1 fruit fly cellular context compared by ENCODE assay signal in genomic region chr3L:18789203-18790018, dm6.
A peak's percentile ranks its signal among the peaks of the same experiment; 100 is the strongest.
TF ChIP-seq lines count a peak whose summit lies in the region.

No protein-coding gene starts in this region.

TF ChIP-seq in whole organism, embryonic, 481 proteins besides CTCF, POLR2A, EP300 and RAD21 (continued from another document and continues in another):
- TF ChIP-seq CG30431 (GFP tag; optimal IDR thresholded peaks at IDR 0.05; lab: Kevin White, UChicago): no peak
- TF ChIP-seq NC2β (GFP tag; optimal IDR thresholded peaks at IDR 0.05; lab: Kevin White, UChicago): no peak
- TF ChIP-seq Lhr (GFP tag; optimal IDR thresholded peaks at IDR 0.05; lab: Kevin White, UChicago): no peak
- TF ChIP-seq Oaz (GFP tag; IDR thresholded peaks at IDR 0.05; lab: Robert Waterston, UW): peak; percentile 33; the same call in 1 of the 2 replicates
- TF ChIP-seq CG12391 (tag; optimal IDR thresholded peaks at IDR 0.05; lab: Kevin White, UChicago): peak; percentile 31
- TF ChIP-seq jumu (GFP tag; optimal IDR thresholded peaks at IDR 0.05; lab: Kevin White, UChicago): no peak
- peak; percentile 99 for TF ChIP-seq ftz-f1 (GFP tag; optimal IDR thresholded peaks at IDR 0.05; lab: Kevin White, UChicago)
- peak; percentile 22 for TF ChIP-seq her (GFP tag; optimal IDR thresholded peaks at IDR 0.05; lab: Kevin White, UChicago)
- no peak for TF ChIP-seq ro (GFP tag; IDR thresholded peaks at IDR 0.05; lab: Robert Waterston, UW)
- TF ChIP-seq CG7839 (tag; optimal IDR thresholded peaks at IDR 0.05; lab: Kevin White, UChicago): peak; percentile 18
- TF ChIP-seq CG18476 (GFP tag; optimal IDR thresholded peaks at IDR 0.05; lab: Kevin White, UChicago): peak; percentile 34
- no peak for TF ChIP-seq CG10979 (tag; optimal IDR thresholded peaks at IDR 0.05; lab: Kevin White, UChicago)
- peak in 1 of 2 experiments; percentile 62 for TF ChIP-seq Eip74EF (GFP tag; optimal IDR thresholded peaks at IDR 0.05; lab: Kevin White, UChicago)
- TF ChIP-seq oc (tag; optimal IDR thresholded peaks at IDR 0.05; lab: Kevin White, UChicago): peak; percentile 68
- TF ChIP-seq gcm (GFP tag; optimal IDR thresholded peaks at IDR 0.05; lab: Kevin White, UChicago): no peak
- TF ChIP-seq ewg (GFP tag; optimal IDR thresholded peaks at IDR 0.05; lab: Kevin White, UChicago): peak; percentile 50
- TF ChIP-seq sisA (GFP tag; IDR thresholded peaks at IDR 0.05; lab: Robert Waterston, UW): no peak
- peak; percentile 8 for TF ChIP-seq fd96Cb (tag; optimal IDR thresholded peaks at IDR 0.05; lab: Kevin White, UChicago)
- no peak for TF ChIP-seq yki (optimal IDR thresholded peaks at IDR 0.05; lab: Kevin White, UChicago)
- TF ChIP-seq CG11085 (GFP tag; IDR thresholded peaks at IDR 0.05; lab: Robert Waterston, UW): no peak
- peak; percentile 73 for TF ChIP-seq Hmr (GFP tag; optimal IDR thresholded peaks at IDR 0.05; lab: Kevin White, UChicago)
- peak; percentile 36; the same call in 1 of the 2 replicates for TF ChIP-seq CG3847 (GFP tag; IDR thresholded peaks at IDR 0.05; lab: Robert Waterston, UW)
- no peak for TF ChIP-seq CG16815 (GFP tag; optimal IDR thresholded peaks at IDR 0.05; lab: Kevin White, UChicago)
- no peak for TF ChIP-seq CG17612 (GFP tag; IDR thresholded peaks at IDR 0.05; lab: Robert Waterston, UW)
- peak; percentile 50; the same call in 1 of the 2 replicates for TF ChIP-seq CG16779 (GFP tag; IDR thresholded peaks at IDR 0.05; lab: Robert Waterston, UW)
- TF ChIP-seq CG12236 (GFP tag; optimal IDR thresholded peaks at IDR 0.05; lab: Kevin White, UChicago): no peak
- no peak; the same call in 3 of the 4 replicates for TF ChIP-seq Gug (GFP tag; IDR thresholded peaks at IDR 0.05; lab: Robert Waterston, UW)
- peak; percentile 26; the same call in 1 of the 2 replicates for TF ChIP-seq CG32767 (GFP tag; IDR thresholded peaks at IDR 0.05; lab: Robert Waterston, UW)
- no peak for TF ChIP-seq CG8388 (GFP tag; optimal IDR thresholded peaks at IDR 0.05; lab: Kevin White, UChicago)
- TF ChIP-seq CG14667 (GFP tag; IDR thresholded peaks at IDR 0.05; lab: Robert Waterston, UW): no peak
- peak; percentile 79 for TF ChIP-seq CG12071 (GFP tag; optimal IDR thresholded peaks at IDR 0.05; lab: Kevin White, UChicago)
- no peak for TF ChIP-seq Neu2 (GFP tag; optimal IDR thresholded peaks at IDR 0.05; lab: Kevin White, UChicago; ENCODE audit: borderline replicate concordance)
- TF ChIP-seq ems (GFP tag; optimal IDR thresholded peaks at IDR 0.05; lab: Kevin White, UChicago): peak; percentile 13
- TF ChIP-seq croc (GFP tag; conservative IDR thresholded peaks at IDR 0.05; lab: Robert Waterston, UW): no peak
- TF ChIP-seq CG7556 (GFP tag; optimal IDR thresholded peaks at IDR 0.05; lab: Kevin White, UChicago): peak; percentile 10
- TF ChIP-seq fd3F (GFP tag; optimal IDR thresholded peaks at IDR 0.05; lab: Kevin White, UChicago): peak; percentile 27
- TF ChIP-seq Xbp1 (GFP tag; optimal IDR thresholded peaks at IDR 0.05; lab: Kevin White, UChicago): no peak
- TF ChIP-seq NK7.1 (GFP tag; optimal IDR thresholded peaks at IDR 0.05; lab: Kevin White, UChicago): no peak
- TF ChIP-seq Sox102F (GFP tag; optimal IDR thresholded peaks at IDR 0.05; lab: Kevin White, UChicago): peak; percentile 30
- TF ChIP-seq tll (GFP tag; optimal IDR thresholded peaks at IDR 0.05; lab: Kevin White, UChicago): no peak
- peak; percentile 70 for TF ChIP-seq BtbVII (GFP tag; optimal IDR thresholded peaks at IDR 0.05; lab: Kevin White, UChicago)
- no peak for TF ChIP-seq CG7963 (GFP tag; IDR thresholded peaks at IDR 0.05; lab: Robert Waterston, UW; ENCODE audit: partially characterized antibody)
- no peak for TF ChIP-seq pnt (GFP tag; optimal IDR thresholded peaks at IDR 0.05; lab: Kevin White, UChicago)
- no peak for TF ChIP-seq klu (GFP tag; IDR thresholded peaks at IDR 0.05; lab: Robert Waterston, UW)
- peak; percentile 80 for TF ChIP-seq vvl (GFP tag; IDR thresholded peaks at IDR 0.05; lab: Robert Waterston, UW)
- no peak for TF ChIP-seq fru (optimal IDR thresholded peaks at IDR 0.05; lab: Kevin White, UChicago)
- TF ChIP-seq CG14710 (tag; optimal IDR thresholded peaks at IDR 0.05; lab: Kevin White, UChicago): no peak
- TF ChIP-seq CG9609 (GFP tag; optimal IDR thresholded peaks at IDR 0.05; lab: Kevin White, UChicago): no peak
- TF ChIP-seq ind (GFP tag; optimal IDR thresholded peaks at IDR 0.05; lab: Kevin White, UChicago): no peak
- peak; percentile 47 for TF ChIP-seq eyg (GFP tag; optimal IDR thresholded peaks at IDR 0.05; lab: Kevin White, UChicago)
- TF ChIP-seq dm (GFP tag; optimal IDR thresholded peaks at IDR 0.05; lab: Kevin White, UChicago): no peak
- TF ChIP-seq lmd (GFP tag; IDR thresholded peaks at IDR 0.05; lab: Robert Waterston, UW): no peak; the same call in 1 of the 2 replicates
- TF ChIP-seq NC2α (GFP tag; optimal IDR thresholded peaks at IDR 0.05; lab: Kevin White, UChicago): peak; percentile 40
- TF ChIP-seq Dip3 (GFP tag; optimal IDR thresholded peaks at IDR 0.05; lab: Kevin White, UChicago): peak; percentile 25
- TF ChIP-seq unc-4 (GFP tag; IDR thresholded peaks at IDR 0.05; lab: Robert Waterston, UW; ENCODE audit: partially characterized antibody): no peak
- TF ChIP-seq ash1 (GFP tag; optimal IDR thresholded peaks at IDR 0.05; lab: Kevin White, UChicago): no peak
- no peak for TF ChIP-seq nerfin-2 (GFP tag; IDR thresholded peaks at IDR 0.05; lab: Robert Waterston, UW; ENCODE audit: partially characterized antibody)
- TF ChIP-seq pfk (GFP tag; optimal IDR thresholded peaks at IDR 0.05; lab: Kevin White, UChicago): peak; percentile 51
- no peak for TF ChIP-seq dati (GFP tag; IDR thresholded peaks at IDR 0.05; lab: Robert Waterston, UW)
- peak; percentile 52 for TF ChIP-seq psq (GFP tag; optimal IDR thresholded peaks at IDR 0.05; lab: Kevin White, UChicago)
- TF ChIP-seq cwo (GFP tag; optimal IDR thresholded peaks at IDR 0.05; lab: Kevin White, UChicago): peak; percentile 82
- TF ChIP-seq slou (GFP tag; optimal IDR thresholded peaks at IDR 0.05; lab: Kevin White, UChicago): no peak
- TF ChIP-seq CG18764 (GFP tag; optimal IDR thresholded peaks at IDR 0.05; lab: Kevin White, UChicago): no peak
- TF ChIP-seq tna (GFP tag; IDR thresholded peaks at IDR 0.05; lab: Robert Waterston, UW; ENCODE audit: partially characterized antibody): no peak
- peak; percentile 49 for TF ChIP-seq CG6765 (GFP tag; optimal IDR thresholded peaks at IDR 0.05; lab: Kevin White, UChicago)
- TF ChIP-seq CG17359 (tag; optimal IDR thresholded peaks at IDR 0.05; lab: Kevin White, UChicago): peak; percentile 65
- TF ChIP-seq CG10959 (GFP tag; IDR thresholded peaks at IDR 0.05; lab: Robert Waterston, UW): no peak
- peak; percentile 90 for TF ChIP-seq rib (GFP tag; IDR thresholded peaks at IDR 0.05; lab: Robert Waterston, UW)
- TF ChIP-seq sna (GFP tag; IDR thresholded peaks at IDR 0.05; lab: Robert Waterston, UW; ENCODE audit: partially characterized antibody): no peak
- no peak for TF ChIP-seq Opbp (GFP tag; IDR thresholded peaks at IDR 0.05; lab: Robert Waterston, UW; ENCODE audit: partially characterized antibody)
- TF ChIP-seq D19A (tag; optimal IDR thresholded peaks at IDR 0.05; lab: Kevin White, UChicago): no peak
- TF ChIP-seq CG32772 (GFP tag; IDR thresholded peaks at IDR 0.05; lab: Robert Waterston, UW): no peak
- no peak for TF ChIP-seq Stat92E (GFP tag; optimal IDR thresholded peaks at IDR 0.05; lab: Kevin White, UChicago)
- TF ChIP-seq danr (GFP tag; IDR thresholded peaks at IDR 0.05; lab: Robert Waterston, UW): peak; percentile 37; the same call in 1 of the 2 replicates
- peak; percentile 33 for TF ChIP-seq Hand (GFP tag; optimal IDR thresholded peaks at IDR 0.05; lab: Kevin White, UChicago)
- TF ChIP-seq CG34422 (GFP tag; IDR thresholded peaks at IDR 0.05; lab: Robert Waterston, UW): peak; percentile 51; the same call in 1 of the 3 replicates
- peak; percentile 20 for TF ChIP-seq Fer2 (tag; optimal IDR thresholded peaks at IDR 0.05; lab: Kevin White, UChicago)
- TF ChIP-seq eve (GFP tag; optimal IDR thresholded peaks at IDR 0.05; lab: Kevin White, UChicago): peak in 1 of 2 experiments; percentile 84
- TF ChIP-seq da (GFP tag; optimal IDR thresholded peaks at IDR 0.05; lab: Kevin White, UChicago): peak; percentile 5
- no peak for TF ChIP-seq p53 (GFP tag; optimal IDR thresholded peaks at IDR 0.05; lab: Kevin White, UChicago)
- TF ChIP-seq pum (GFP tag; optimal IDR thresholded peaks at IDR 0.05; lab: Kevin White, UChicago): no peak
- TF ChIP-seq az2 (GFP tag; optimal IDR thresholded peaks at IDR 0.05; lab: Kevin White, UChicago): no peak
- peak; percentile 67 for TF ChIP-seq scrt (GFP tag; optimal IDR thresholded peaks at IDR 0.05; lab: Kevin White, UChicago)
- no peak for TF ChIP-seq dmrt11E (tag; optimal IDR thresholded peaks at IDR 0.05; lab: Kevin White, UChicago)
- TF ChIP-seq CG10431 (GFP tag; optimal IDR thresholded peaks at IDR 0.05; lab: Kevin White, UChicago): no peak
- TF ChIP-seq hb (GFP tag; IDR thresholded peaks at IDR 0.05; lab: Robert Waterston, UW; ENCODE audit: partially characterized antibody): no peak
- no peak for TF ChIP-seq Elba2 (GFP tag; optimal IDR thresholded peaks at IDR 0.05; lab: Kevin White, UChicago)
- TF ChIP-seq bowl (GFP tag; IDR thresholded peaks at IDR 0.05; lab: Robert Waterston, UW): no peak
- no peak for TF ChIP-seq tx (GFP tag; optimal IDR thresholded peaks at IDR 0.05; lab: Kevin White, UChicago)
- peak; percentile 67; the same call in 1 of the 2 replicates for TF ChIP-seq CG5953 (GFP tag; IDR thresholded peaks at IDR 0.05; lab: Robert Waterston, UW)
- no peak for TF ChIP-seq CG3163 (GFP tag; optimal IDR thresholded peaks at IDR 0.05; lab: Kevin White, UChicago)
- TF ChIP-seq stc (GFP tag; IDR thresholded peaks at IDR 0.05; lab: Robert Waterston, UW): peak; percentile 61; the same call in 1 of the 2 replicates
- peak; percentile 11 to 31 for TF ChIP-seq dpn (GFP tag; optimal IDR thresholded peaks at IDR 0.05; lab: Kevin White, UChicago)
- TF ChIP-seq shn (GFP tag; optimal IDR thresholded peaks at IDR 0.05; lab: Kevin White, UChicago): peak; percentile 11
- no peak for TF ChIP-seq CG17829 (tag; optimal IDR thresholded peaks at IDR 0.05; lab: Kevin White, UChicago)
- TF ChIP-seq CG31224 (GFP tag; IDR thresholded peaks at IDR 0.05; lab: Robert Waterston, UW): 0 out of 2 replicates have a peak, but pooled peaks have one; percentile 6
- peak; percentile 97 for TF ChIP-seq mirr (GFP tag; optimal IDR thresholded peaks at IDR 0.05; lab: Kevin White, UChicago)
- TF ChIP-seq CHES-1-like (GFP tag; optimal IDR thresholded peaks at IDR 0.05; lab: Kevin White, UChicago): no peak
- no peak for TF ChIP-seq CG6791 (GFP tag; IDR thresholded peaks at IDR 0.05; lab: Robert Waterston, UW; ENCODE audit: partially characterized antibody)
- no peak for TF ChIP-seq ham (GFP tag; IDR thresholded peaks at IDR 0.05; lab: Robert Waterston, UW)
- TF ChIP-seq CG32532 (GFP tag; IDR thresholded peaks at IDR 0.05; lab: Robert Waterston, UW): no peak; the same call in 1 of the 2 replicates
- peak; percentile 41 for TF ChIP-seq Vsx1 (GFP tag; optimal IDR thresholded peaks at IDR 0.05; lab: Kevin White, UChicago)
- peak; percentile 79; the same call in 2 of the 3 replicates for TF ChIP-seq gce (GFP tag; IDR thresholded peaks at IDR 0.05; lab: Robert Waterston, UW)
- TF ChIP-seq slp2 (GFP tag; optimal IDR thresholded peaks at IDR 0.05; lab: Kevin White, UChicago): no peak
- TF ChIP-seq CG11093 (GFP tag; IDR thresholded peaks at IDR 0.05; lab: Robert Waterston, UW): 0 out of 3 replicates have a peak, but pooled peaks have one; percentile 38
- peak; percentile 36 for TF ChIP-seq bigmax (GFP tag; optimal IDR thresholded peaks at IDR 0.05; lab: Kevin White, UChicago)
- peak; percentile 53 for TF ChIP-seq CG3838 (GFP tag; optimal IDR thresholded peaks at IDR 0.05; lab: Kevin White, UChicago)
- peak; percentile 92 for TF ChIP-seq crol (GFP tag; IDR thresholded peaks at IDR 0.05; lab: Robert Waterston, UW)
- no peak for TF ChIP-seq TFAM (GFP tag; optimal IDR thresholded peaks at IDR 0.05; lab: Kevin White, UChicago)
- no peak for TF ChIP-seq CG2202 (tag; optimal IDR thresholded peaks at IDR 0.05; lab: Kevin White, UChicago)
- TF ChIP-seq CG34224 (GFP tag; IDR thresholded peaks at IDR 0.05; lab: Robert Waterston, UW; ENCODE audit: partially characterized antibody): no peak
- TF ChIP-seq Pdp1 (GFP tag; optimal IDR thresholded peaks at IDR 0.05; lab: Kevin White, UChicago): peak in 1 of 2 experiments; percentile 96
- TF ChIP-seq fd64A (GFP tag; optimal IDR thresholded peaks at IDR 0.05; lab: Kevin White, UChicago): peak; percentile 74
- no peak for TF ChIP-seq lov (optimal IDR thresholded peaks at IDR 0.05; lab: Kevin White, UChicago)
- no peak for TF ChIP-seq lov (GFP tag; IDR thresholded peaks at IDR 0.05; lab: Robert Waterston, UW)
- peak; percentile 62 for TF ChIP-seq CG17568 (GFP tag; optimal IDR thresholded peaks at IDR 0.05; lab: Kevin White, UChicago)
- TF ChIP-seq zf30C (GFP tag; optimal IDR thresholded peaks at IDR 0.05; lab: Kevin White, UChicago): no peak
- TF ChIP-seq Dip2 (GFP tag; IDR thresholded peaks at IDR 0.05; lab: Robert Waterston, UW): no peak
- TF ChIP-seq CG12155 (GFP tag; optimal IDR thresholded peaks at IDR 0.05; lab: Kevin White, UChicago): no peak
- TF ChIP-seq CG33557 (GFP tag; optimal IDR thresholded peaks at IDR 0.05; lab: Kevin White, UChicago): no peak
- TF ChIP-seq CG4328 (GFP tag; optimal IDR thresholded peaks at IDR 0.05; lab: Kevin White, UChicago): peak; percentile 79
- TF ChIP-seq Hr39 (optimal IDR thresholded peaks at IDR 0.05; lab: Kevin White, UChicago): no peak
- TF ChIP-seq Dek (tag; optimal IDR thresholded peaks at IDR 0.05; lab: Kevin White, UChicago): peak; percentile 23
- TF ChIP-seq lbe (GFP tag; optimal IDR thresholded peaks at IDR 0.05; lab: Kevin White, UChicago): no peak
- peak; percentile 24 for TF ChIP-seq CG8089 (GFP tag; optimal IDR thresholded peaks at IDR 0.05; lab: Kevin White, UChicago)
- TF ChIP-seq CG3065 (GFP tag; optimal IDR thresholded peaks at IDR 0.05; lab: Kevin White, UChicago): no peak
- TF ChIP-seq ERR (GFP tag; optimal IDR thresholded peaks at IDR 0.05; lab: Kevin White, UChicago): no peak
- TF ChIP-seq maf-S (GFP tag; optimal IDR thresholded peaks at IDR 0.05; lab: Kevin White, UChicago): no peak
- no peak for TF ChIP-seq crc (GFP tag; optimal IDR thresholded peaks at IDR 0.05; lab: Kevin White, UChicago)
- peak; percentile 60; the same call in 1 of the 3 replicates for TF ChIP-seq CG11695 (GFP tag; IDR thresholded peaks at IDR 0.05; lab: Robert Waterston, UW)
- TF ChIP-seq NFAT (GFP tag; IDR thresholded peaks at IDR 0.05; lab: Robert Waterston, UW): peak; percentile 33; the same call in 1 of the 2 replicates
- no peak for TF ChIP-seq CG2712 (tag; optimal IDR thresholded peaks at IDR 0.05; lab: Kevin White, UChicago)
